Worm (Caenorhabditis elegans) whole organism, L1 larva: ENCODE results near the gene srh-190.

Source experiments
- C16A3.4 ChIP-seq: fragments of 150-350 bp; optimal IDR thresholded peaks from 2 replicates; lab custom pipeline; 2014; ENCODE audit warnings: missing biosample characterization, missing genetic modification characterization
- C34B4.2 ChIP-seq: sonication (generic microtip); optimal IDR thresholded peaks from 2 replicates; lab custom pipeline; 2017; ENCODE audit warnings: mild to moderate bottlenecking, missing genetic modification characterization, missing compliant biosample characterization
- Y116A8C.19 ChIP-seq: sonication (generic microtip); optimal IDR thresholded peaks from 2 replicates; lab custom pipeline; 2016; ENCODE audit warnings: missing compliant biosample characterization, missing genetic modification characterization, borderline replicate concordance
- ama-1 ChIP-seq: fragments of 150-350 bp; optimal IDR thresholded peaks from 2 replicates; lab custom pipeline; 2014
- ceh-8 ChIP-seq: fragments of 200-800 bp; sonication (Bioruptor generic); optimal IDR thresholded peaks from 2 replicates; lab custom pipeline; 2018; ENCODE audit warnings: mild to moderate bottlenecking, missing genetic modification characterization, moderate library complexity, missing compliant biosample characterization
- ces-1 ChIP-seq: fragments of 150-350 bp; optimal IDR thresholded peaks from 2 replicates; lab custom pipeline; 2014; ENCODE audit warnings: missing biosample characterization, missing genetic modification reagents, missing genetic modification characterization
- dsc-1 ChIP-seq: sonication (generic microtip); optimal IDR thresholded peaks from 2 replicates; lab custom pipeline; 2016; ENCODE audit warnings: mild to moderate bottlenecking, missing genetic modification characterization, missing compliant biosample characterization
- efl-3 ChIP-seq: fragments of 200-800 bp; sonication (Bioruptor generic); optimal IDR thresholded peaks from 2 replicates; lab custom pipeline; 2018; ENCODE audit warnings: mild to moderate bottlenecking, missing genetic modification characterization, missing compliant biosample characterization
- ets-5 ChIP-seq: fragments of 200-800 bp; sonication (Bioruptor generic); IDR thresholded peaks from 2 replicates; pipeline ENCODE4 v1.3.6; 2022; ENCODE audit warnings: missing genetic modification characterization, missing compliant biosample characterization
- fkh-10 ChIP-seq: sonication (generic microtip); optimal IDR thresholded peaks from 2 replicates; lab custom pipeline; 2017; ENCODE audit warnings: missing biosample characterization, missing genetic modification reagents, missing genetic modification characterization
- fkh-4 ChIP-seq: sonication (generic microtip); optimal IDR thresholded peaks from 2 replicates; lab custom pipeline; 2016; ENCODE audit warnings: missing compliant biosample characterization, missing genetic modification characterization, borderline replicate concordance
- fkh-8 ChIP-seq: sonication (generic microtip); optimal IDR thresholded peaks from 2 replicates; lab custom pipeline; 2016; ENCODE audit warnings: mild to moderate bottlenecking, missing genetic modification characterization, missing compliant biosample characterization
- fos-1 ChIP-seq: fragments of 150-350 bp; optimal IDR thresholded peaks from 2 replicates; lab custom pipeline; 2014; ENCODE audit warnings: missing biosample characterization, missing genetic modification characterization
- hlh-4 ChIP-seq: sonication (generic microtip); optimal IDR thresholded peaks from 2 replicates; lab custom pipeline; 2016; ENCODE audit warnings: mild to moderate bottlenecking, missing genetic modification characterization, missing compliant biosample characterization
- hpl-2 ChIP-seq: fragments of 150-350 bp; optimal IDR thresholded peaks from 2 replicates; lab custom pipeline; 2014; ENCODE audit warnings: missing biosample characterization, missing genetic modification reagents, missing genetic modification characterization
- irx-1 ChIP-seq: sonication (generic microtip); optimal IDR thresholded peaks from 2 replicates; lab custom pipeline; 2016; ENCODE audit warnings: missing genetic modification characterization, missing compliant biosample characterization
- lin-14 ChIP-seq: fragments of 200-800 bp; sonication (Bioruptor generic); optimal IDR thresholded peaks from 2 replicates; lab custom pipeline; 2018; ENCODE audit warnings: mild to moderate bottlenecking, missing genetic modification characterization, moderate library complexity, missing compliant biosample characterization
- lin-15B ChIP-seq: fragments of 150-350 bp; sonication (generic microtip); optimal IDR thresholded peaks from 3 replicates; lab custom pipeline; 2014; ENCODE audit warnings: missing biosample characterization, missing genetic modification characterization
- lin-35 ChIP-seq, 2 experiments: fragments of 150-350 bp; optimal IDR thresholded peaks; 2 replicates each; lab custom pipeline; 2014; ENCODE audit warnings: missing biosample characterization in 2 of 2, missing genetic modification characterization in 2 of 2, missing genetic modification reagents in 2 of 2
- lir-3 ChIP-seq: sonication (generic microtip); optimal IDR thresholded peaks from 2 replicates; lab custom pipeline; 2016; ENCODE audit warnings: mild to moderate bottlenecking, missing genetic modification characterization, moderate library complexity, missing compliant biosample characterization; ENCODE audit not compliant: poor library complexity
- mab-9 ChIP-seq: fragments of 200-800 bp; sonication (Bioruptor generic); IDR thresholded peaks from 2 replicates; pipeline ENCODE4 v1.3.6; 2022; ENCODE audit warnings: missing genetic modification reagents, missing genetic modification characterization, missing compliant biosample characterization
- mep-1 ChIP-seq: fragments of 150-350 bp; optimal IDR thresholded peaks from 2 replicates; lab custom pipeline; 2014; ENCODE audit warnings: missing biosample characterization, missing genetic modification characterization
- nhr-19 ChIP-seq: fragments of 200-800 bp; sonication (Bioruptor generic); conservative IDR thresholded peaks from 2 replicates; pipeline ENCODE4 v1.3.6; 2022; ENCODE audit warnings: missing genetic modification characterization, missing compliant biosample characterization
- nhr-20 ChIP-seq: sonication (generic microtip); optimal IDR thresholded peaks from 2 replicates; lab custom pipeline; 2016; ENCODE audit warnings: mild to moderate bottlenecking, missing genetic modification characterization, missing compliant biosample characterization
- nhr-47 ChIP-seq: sonication (generic microtip); optimal IDR thresholded peaks from 2 replicates; lab custom pipeline; 2016; ENCODE audit warnings: mild to moderate bottlenecking, missing genetic modification characterization, moderate library complexity, missing compliant biosample characterization
- nhr-71 ChIP-seq: sonication (generic microtip); optimal IDR thresholded peaks from 2 replicates; lab custom pipeline; 2016; ENCODE audit warnings: mild to moderate bottlenecking, missing genetic modification characterization, moderate library complexity, missing compliant biosample characterization
- nhr-76 ChIP-seq: sonication (generic microtip); optimal IDR thresholded peaks from 2 replicates; lab custom pipeline; 2017; ENCODE audit warnings: missing biosample characterization, missing genetic modification characterization
- nhr-77 ChIP-seq: fragments of 150-350 bp; optimal IDR thresholded peaks from 2 replicates; lab custom pipeline; 2014; ENCODE audit warnings: missing biosample characterization, missing genetic modification characterization
- nhr-84 ChIP-seq: sonication (generic microtip); optimal IDR thresholded peaks from 2 replicates; lab custom pipeline; 2017; ENCODE audit warnings: missing biosample characterization, missing genetic modification characterization
- pax-3 ChIP-seq: fragments of 200-800 bp; sonication (Bioruptor generic); optimal IDR thresholded peaks from 2 replicates; lab custom pipeline; 2018; ENCODE audit warnings: mild to moderate bottlenecking, missing genetic modification characterization, moderate library complexity, missing compliant biosample characterization
- pqm-1 ChIP-seq: sonication (generic microtip); optimal IDR thresholded peaks from 3 replicates; lab custom pipeline; 2017; ENCODE audit warnings: missing biosample characterization, missing genetic modification characterization
- rnt-1 ChIP-seq: sonication (generic microtip); optimal IDR thresholded peaks from 2 replicates; lab custom pipeline; 2016; ENCODE audit warnings: mild to moderate bottlenecking, missing genetic modification characterization, moderate library complexity, missing compliant biosample characterization
- skn-1 ChIP-seq: fragments of 150-350 bp; optimal IDR thresholded peaks from 2 replicates; lab custom pipeline; 2014; ENCODE audit warnings: missing biosample characterization, missing genetic modification characterization
- snu-23 ChIP-seq: sonication (generic microtip); optimal IDR thresholded peaks from 2 replicates; lab custom pipeline; 2016; ENCODE audit warnings: missing genetic modification characterization, missing compliant biosample characterization
- sox-4 ChIP-seq: sonication (generic microtip); optimal IDR thresholded peaks from 2 replicates; lab custom pipeline; 2016; ENCODE audit warnings: missing genetic modification characterization, missing compliant biosample characterization
- sptf-1 ChIP-seq: fragments of 150-350 bp; optimal IDR thresholded peaks from 2 replicates; lab custom pipeline; 2014; ENCODE audit warnings: missing biosample characterization, missing genetic modification characterization
- tbx-2 ChIP-seq: sonication (generic microtip); optimal IDR thresholded peaks from 2 replicates; lab custom pipeline; 2016; ENCODE audit warnings: missing genetic modification characterization, missing compliant biosample characterization
- unc-130 ChIP-seq: fragments of 150-350 bp; optimal IDR thresholded peaks from 2 replicates; lab custom pipeline; 2017; ENCODE audit warnings: missing biosample characterization, missing genetic modification characterization, inconsistent platforms
- unc-30 ChIP-seq: sonication (generic microtip); optimal IDR thresholded peaks from 2 replicates; lab custom pipeline; 2017; ENCODE audit warnings: missing biosample characterization, missing genetic modification characterization
- unc-62 ChIP-seq: fragments of 150-350 bp; optimal IDR thresholded peaks from 2 replicates; lab custom pipeline; 2014; ENCODE audit warnings: missing biosample characterization, missing genetic modification reagents, missing genetic modification characterization
- unc-98 ChIP-seq: fragments of 200-800 bp; sonication (Bioruptor generic); IDR thresholded peaks from 2 replicates; pipeline ENCODE4 v1.3.6; 2022; ENCODE audit warnings: missing genetic modification characterization, missing compliant biosample characterization
- vab-15 ChIP-seq: sonication (generic microtip); optimal IDR thresholded peaks from 2 replicates; lab custom pipeline; 2017; ENCODE audit warnings: missing genotype, mild to moderate bottlenecking, missing genetic modification characterization, missing compliant biosample characterization
- zip-4 ChIP-seq: fragments of 200-800 bp; sonication (Bioruptor generic); optimal IDR thresholded peaks from 2 replicates; lab custom pipeline; 2018; ENCODE audit warnings: mild to moderate bottlenecking, missing genetic modification characterization, moderate library complexity, missing compliant biosample characterization

The srh-190 gene

DNA sequence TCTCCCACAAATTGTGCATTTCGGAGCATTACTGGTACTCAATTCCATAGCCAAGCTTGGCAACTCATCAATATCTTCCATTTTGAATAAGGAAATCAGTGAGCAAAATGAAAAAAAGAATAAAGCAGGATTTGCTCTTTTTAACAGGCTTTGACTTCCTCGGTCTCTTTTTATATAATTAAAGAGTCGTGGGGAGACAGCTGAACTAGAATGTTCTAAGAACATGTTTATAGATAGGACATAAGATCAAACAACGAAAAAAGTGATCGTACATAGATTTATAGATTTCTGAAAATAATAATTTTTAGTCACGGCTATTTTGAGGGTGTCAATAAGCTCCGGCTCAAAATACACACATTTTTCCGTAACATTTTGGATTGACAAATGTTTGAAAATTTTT is 42.8 kb upstream of the srh-190 start, which contains the start of gene nhr-189:
Gene nhr-189, minus strand, starts transcription at position 121 of the 400 bp plus-strand sequence.
- TF ChIP-seq nhr-71 (tag; lab: Kevin White, UChicago) (peak; percentile 32), nhr-47 (tag; lab: Kevin White, UChicago) (peak; percentile 12), dsc-1 (tag; lab: Kevin White, UChicago) (peak; percentile 62), nhr-84 (tag; lab: Kevin White, UChicago) (no peak), fkh-8 (tag; lab: Kevin White, UChicago) (peak; percentile 69), hlh-4 (tag; lab: Kevin White, UChicago) (peak; percentile 18)

ce11 chrV:3862851-3863250 is 40.1 kb upstream of the srh-190 start, which contains the start of gene nhr-187:
nhr-187 (minus strand) TSS chrV:3862951.
- no peak for TF ChIP-seq nhr-19 (GFP tag; lab: Robert Waterston, UW)
- TF ChIP-seq unc-130, result no peak
- no peak for TF ChIP-seq snu-23 (GFP tag; lab: Kevin White, UChicago)
- TF ChIP-seq skn-1 (tag; lab: Kevin White, UChicago), result no peak
- TF ChIP-seq nhr-76, result no peak
- TF ChIP-seq ces-1 (GFP tag; lab: Kevin White, UChicago), result no peak
- TF ChIP-seq tbx-2 (tag; lab: Kevin White, UChicago), result no peak
- no peak for TF ChIP-seq lin-15B (tag; lab: Kevin White, UChicago)
- TF ChIP-seq nhr-71 (tag; lab: Kevin White, UChicago), result no peak
- no peak for TF ChIP-seq irx-1
- TF ChIP-seq zip-4, result no peak
- no peak for TF ChIP-seq pqm-1 (tag; lab: Kevin White, UChicago)
- no peak for TF ChIP-seq pax-3 (tag; lab: Kevin White, UChicago)
- no peak for TF ChIP-seq mep-1 (tag; lab: Kevin White, UChicago)
- no peak for TF ChIP-seq ets-5
- no peak for TF ChIP-seq unc-62 (GFP tag; lab: Kevin White, UChicago)
- no peak for TF ChIP-seq efl-3 (GFP tag; lab: Kevin White, UChicago)
- no peak for TF ChIP-seq ama-1 (lab: Kevin White, UChicago)
- TF ChIP-seq sptf-1 (tag; lab: Kevin White, UChicago), result no peak
- TF ChIP-seq dsc-1 (tag; lab: Kevin White, UChicago), result no peak

DNA sequence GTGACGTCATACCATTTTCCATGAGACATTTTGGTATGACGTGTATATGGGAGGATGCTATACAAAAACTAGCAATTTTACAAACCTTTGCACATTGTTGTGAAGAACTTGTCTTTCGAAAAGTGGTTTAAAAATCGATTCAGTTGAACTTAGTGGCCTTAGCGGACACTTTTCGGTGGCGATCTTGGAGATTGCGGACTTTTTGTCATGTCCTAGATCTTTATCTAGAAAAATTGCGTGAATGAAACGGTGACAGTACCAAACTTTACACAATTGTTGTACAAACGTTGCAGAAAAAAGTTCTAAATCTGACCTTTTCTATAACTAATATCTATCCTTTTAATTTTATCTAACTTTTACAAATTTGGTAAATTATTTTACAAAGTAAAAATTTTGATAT is 37.6 kb upstream of the srh-190 start:
- no peak for TF ChIP-seq snu-23 (GFP tag; lab: Kevin White, UChicago)
- TF ChIP-seq C34B4.2 (tag; lab: Kevin White, UChicago), result no peak
- TF ChIP-seq C16A3.4 (tag; lab: Kevin White, UChicago), result no peak
- no peak for TF ChIP-seq unc-30
- no peak for TF ChIP-seq ets-5
- no peak for TF ChIP-seq nhr-77 (tag; lab: Kevin White, UChicago)
- TF ChIP-seq hpl-2 (GFP tag; lab: Kevin White, UChicago), result no peak
- TF ChIP-seq efl-3 (GFP tag; lab: Kevin White, UChicago), result no peak
- no peak for TF ChIP-seq fos-1 (tag; lab: Kevin White, UChicago)
- no peak for TF ChIP-seq sox-4

DNA sequence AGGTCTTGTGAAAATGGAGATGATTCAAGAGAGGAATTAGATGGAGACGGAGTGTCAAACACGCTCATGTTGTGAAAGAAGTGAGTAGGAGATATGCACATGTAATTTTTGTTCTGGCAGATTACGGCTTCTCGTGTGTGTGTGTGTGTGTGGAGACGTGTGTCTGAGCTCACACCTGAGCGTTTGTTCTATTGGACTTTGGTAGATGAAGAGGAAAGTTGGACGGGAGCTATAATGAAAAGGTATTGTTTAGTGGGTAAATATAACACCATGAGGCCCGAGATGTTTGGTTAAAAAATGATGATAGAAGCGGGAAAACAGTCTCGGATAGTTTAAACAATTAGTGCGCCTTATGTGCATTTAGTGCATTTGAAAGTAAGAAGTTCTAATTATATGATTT is 34.0 kb upstream of the srh-190 start, which contains the start of gene nhr-157:
Gene nhr-157, minus strand, starts transcription at position 101 of the 400 bp plus-strand sequence.
- TF ChIP-seq fkh-8 (tag; lab: Kevin White, UChicago) (peak; percentile 47), Y116A8C.19 (tag; lab: Kevin White, UChicago) (no peak), fos-1 (tag; lab: Kevin White, UChicago) (no peak), pqm-1 (tag; lab: Kevin White, UChicago) (no peak), vab-15 (tag; lab: Kevin White, UChicago) (no peak), tbx-2 (tag; lab: Kevin White, UChicago) (no peak)
- TF ChIP-seq, all 84 proteins: peak for 1

- TF ChIP-seq fkh-10 (GFP tag; lab: Kevin White, UChicago), result no peak
- TF ChIP-seq Y116A8C.19 (tag; lab: Kevin White, UChicago), result no peak
- TF ChIP-seq lin-14 (GFP tag; lab: Kevin White, UChicago), result peak; percentile 37
- no peak for TF ChIP-seq lir-3 (tag; lab: Kevin White, UChicago)
- peak; percentile 70 for TF ChIP-seq fos-1 (tag; lab: Kevin White, UChicago)
- TF ChIP-seq unc-98, result no peak
- TF ChIP-seq lin-35 (GFP tag; optimal IDR thresholded peaks at IDR 0.05; lab: Kevin White, UChicago), result no peak
- peak; percentile 18 for TF ChIP-seq fkh-4 (tag; lab: Kevin White, UChicago)
- no peak for TF ChIP-seq nhr-84 (tag; lab: Kevin White, UChicago)
- TF ChIP-seq sptf-1 (tag; lab: Kevin White, UChicago), result no peak
- peak; percentile 65 for TF ChIP-seq hlh-4 (tag; lab: Kevin White, UChicago)
- no peak for TF ChIP-seq mab-9 (GFP tag; lab: Robert Waterston, UW)
- peak; percentile 89 for TF ChIP-seq sox-4
- no peak for TF ChIP-seq vab-15 (tag; lab: Kevin White, UChicago)
- peak; percentile 10 for TF ChIP-seq ceh-8
- TF ChIP-seq snu-23 (GFP tag; lab: Kevin White, UChicago), result no peak
- peak; percentile 62 for TF ChIP-seq nhr-20
- no peak for TF ChIP-seq rnt-1
- TF ChIP-seq hpl-2 (GFP tag; lab: Kevin White, UChicago), result no peak
- TF ChIP-seq pax-3 (tag; lab: Kevin White, UChicago), result peak; percentile 72
Measured at ce11 chrV:3870359-3870758, 32.5 kb upstream of the srh-190 start.
